Worm (Caenorhabditis elegans) whole organism, L2 larva: ENCODE results near the gene F40G12.4.

Source experiments
- aly-2 ChIP-seq: fragments of 150-350 bp; optimal IDR thresholded peaks from 2 replicates; lab custom pipeline; 2014; ENCODE audit warnings: missing biosample characterization, missing genetic modification characterization
- ceh-82 ChIP-seq: fragments of 150-350 bp; optimal IDR thresholded peaks from 2 replicates; lab custom pipeline; 2014; ENCODE audit warnings: missing biosample characterization, missing genetic modification characterization
- elt-3 ChIP-seq: sonication (generic microtip); optimal IDR thresholded peaks from 2 replicates; lab custom pipeline; 2017; ENCODE audit warnings: missing biosample characterization, missing genetic modification characterization
- lsy-2 ChIP-seq, 2 experiments: fragments of 150-350 bp in 1 of 2; sonication (generic microtip) in 1 of 2; optimal IDR thresholded peaks; 2 replicates each; lab custom pipeline; 2014 to 2017; ENCODE audit warnings: missing biosample characterization in 2 of 2, missing genetic modification characterization in 2 of 2
- mdl-1 ChIP-seq, 2 experiments: fragments of 150-350 bp in 1 of 2; sonication (generic microtip) in 1 of 2; optimal IDR thresholded peaks; 2 replicates each; lab custom pipeline; 2017; ENCODE audit warnings: missing biosample characterization in 2 of 2, missing genetic modification characterization in 2 of 2
- nhr-77 ChIP-seq: fragments of 150-350 bp; optimal IDR thresholded peaks from 2 replicates; lab custom pipeline; 2014; ENCODE audit warnings: missing biosample characterization, missing genetic modification characterization
- skn-1 ChIP-seq: sonication (generic microtip); optimal IDR thresholded peaks from 2 replicates; lab custom pipeline; 2017; ENCODE audit warnings: missing biosample characterization, missing genetic modification characterization
- ztf-1 ChIP-seq: fragments of 200-800 bp; sonication (Bioruptor generic); conservative IDR thresholded peaks from 2 replicates; pipeline ENCODE4 v1.3.6; 2022; ENCODE audit warnings: missing genetic modification characterization, missing compliant biosample characterization

- no peak for TF ChIP-seq mdl-1 (tag; optimal IDR thresholded peaks at IDR 0.05; lab: Kevin White, UChicago)
- TF ChIP-seq aly-2 (tag; lab: Kevin White, UChicago) = no peak
- TF ChIP-seq elt-3 (tag; lab: Kevin White, UChicago) = no peak
- TF ChIP-seq lsy-2 (tag; optimal IDR thresholded peaks at IDR 0.05; lab: Kevin White, UChicago) = no peak
- TF ChIP-seq ceh-82 (tag; lab: Kevin White, UChicago) = no peak
- no peak for TF ChIP-seq nhr-77 (tag; lab: Kevin White, UChicago)
- no peak for TF ChIP-seq ztf-1 (GFP tag; lab: Robert Waterston, UW)
- TF ChIP-seq skn-1 (tag; lab: Kevin White, UChicago) = no peak
Observed at ce11 chrV:14279777-14280176, 11.3 kb upstream of the F40G12.4 start, which contains the start of gene srt-33.
